Fruit fly (Drosophila melanogaster) whole organism, embryonic: ENCODE measurements around the gene CG32985.
A peak's percentile ranks its signal among the peaks of the same experiment; 100 is the strongest.

Experiments used
- Blimp-1 ChIP-seq: fragments of 200-800 bp; sonication (Bioruptor generic); optimal IDR thresholded peaks from 3 replicates; lab custom pipeline; 2018; ENCODE audit warnings: missing biosample characterization, missing genetic modification characterization, mild to moderate bottlenecking, moderate library complexity, missing genetic modification reagents
- CG10321 ChIP-seq: fragments of 200-800 bp; sonication (Bioruptor generic); IDR thresholded peaks from 2 replicates; pipeline ENCODE4 v1.3.6; 2022; ENCODE audit warnings: missing biosample characterization, missing genetic modification characterization
- CG10462 ChIP-seq: fragments of 200-800 bp; sonication (Bioruptor generic); optimal IDR thresholded peaks from 2 replicates; lab custom pipeline; 2016; ENCODE audit warnings: missing biosample characterization, missing genetic modification characterization
- CG10565 ChIP-seq: fragments of 200-800 bp; sonication (Bioruptor generic); optimal IDR thresholded peaks from 3 replicates; lab custom pipeline; 2016; ENCODE audit warnings: missing biosample characterization, mild to moderate bottlenecking, missing genetic modification characterization
- CG10654 ChIP-seq: fragments of 200-800 bp; sonication (Bioruptor generic); optimal IDR thresholded peaks from 2 replicates; lab custom pipeline; 2016; ENCODE audit warnings: missing biosample characterization, missing genetic modification characterization
- CG11695 ChIP-seq: fragments of 200-800 bp; sonication (Bioruptor generic); IDR thresholded peaks from 3 replicates; pipeline ENCODE4 v1.3.6; 2022; ENCODE audit warnings: missing biosample characterization, missing genetic modification characterization
- CG14667 ChIP-seq: fragments of 200-800 bp; sonication (Bioruptor generic); IDR thresholded peaks from 2 replicates; pipeline ENCODE4 v1.3.6; 2022; ENCODE audit warnings: missing biosample characterization, missing genetic modification characterization
- CG1529 ChIP-seq: fragments of 200-800 bp; sonication (Bioruptor generic); optimal IDR thresholded peaks from 3 replicates; lab custom pipeline; 2018; ENCODE audit warnings: missing biosample characterization, missing genetic modification characterization
- CG17328 ChIP-seq: fragments of 200-800 bp; sonication (Bioruptor generic); IDR thresholded peaks from 2 replicates; pipeline ENCODE4 v1.3.6; 2022; ENCODE audit warnings: missing biosample characterization, missing genetic modification characterization
- CG17568 ChIP-seq: fragments of 200-800 bp; sonication (Bioruptor generic); optimal IDR thresholded peaks from 2 replicates; lab custom pipeline; 2018; ENCODE audit warnings: missing biosample characterization, mild to moderate bottlenecking, missing genetic modification characterization, moderate library complexity
- CG1792 ChIP-seq: fragments of 200-800 bp; sonication (Bioruptor generic); optimal IDR thresholded peaks from 2 replicates; lab custom pipeline; 2016; ENCODE audit warnings: missing biosample characterization, missing genetic modification characterization
- CG2129 ChIP-seq: fragments of 200-800 bp; sonication (Bioruptor generic); IDR thresholded peaks from 2 replicates; pipeline ENCODE4 v1.3.6; 2022; ENCODE audit warnings: missing biosample characterization, missing genetic modification characterization; ENCODE audit not compliant: partially characterized antibody
- CG31365 ChIP-seq: fragments of 200-800 bp; sonication (Bioruptor generic); optimal IDR thresholded peaks from 2 replicates; lab custom pipeline; 2018; ENCODE audit warnings: missing biosample characterization, mild to moderate bottlenecking, missing genetic modification characterization
- CG42726 ChIP-seq: fragments of 200-800 bp; sonication (Bioruptor generic); IDR thresholded peaks from 2 replicates; pipeline ENCODE4 v1.3.6; 2022; ENCODE audit warnings: missing biosample characterization, missing genetic modification characterization; ENCODE audit not compliant: partially characterized antibody
- CG6683 ChIP-seq: fragments of 200-800 bp; sonication (Bioruptor generic); optimal IDR thresholded peaks from 2 replicates; lab custom pipeline; 2017; ENCODE audit warnings: missing biosample characterization, mild to moderate bottlenecking, missing genetic modification characterization, missing genetic modification reagents
- CG7928 ChIP-seq: fragments of 200-800 bp; sonication (Bioruptor generic); optimal IDR thresholded peaks from 2 replicates; lab custom pipeline; 2017; ENCODE audit warnings: missing biosample characterization, mild to moderate bottlenecking, missing genetic modification characterization
- CG8359 ChIP-seq: fragments of 200-800 bp; sonication (Bioruptor generic); optimal IDR thresholded peaks from 2 replicates; lab custom pipeline; 2017; ENCODE audit warnings: missing biosample characterization, mild to moderate bottlenecking, missing genetic modification characterization, borderline replicate concordance
- CG9932 ChIP-seq: fragments of 200-800 bp; sonication (Bioruptor generic); IDR thresholded peaks from 2 replicates; pipeline ENCODE4 v1.3.6; 2022; ENCODE audit warnings: missing biosample characterization, missing genetic modification characterization
- D19B ChIP-seq: fragments of 200-800 bp; sonication (Bioruptor generic); optimal IDR thresholded peaks from 2 replicates; lab custom pipeline; 2017; ENCODE audit warnings: missing biosample characterization, mild to moderate bottlenecking, missing genetic modification characterization
- GATAe ChIP-seq: fragments of 200-800 bp; sonication (Bioruptor generic); conservative IDR thresholded peaks from 2 replicates; pipeline ENCODE4 v1.3.6; 2022; ENCODE audit warnings: missing biosample characterization, missing genetic modification characterization
- HmgD ChIP-seq: fragments of 200-800 bp; sonication (Bioruptor generic); optimal IDR thresholded peaks from 3 replicates; lab custom pipeline; 2016; ENCODE audit warnings: missing biosample characterization, missing genetic modification characterization
- Lpt ChIP-seq: fragments of >200 bp; optimal IDR thresholded peaks from 2 replicates; lab custom pipeline; 2018; ENCODE audit warnings: missing biosample characterization, missing genetic modification characterization
- MBD-R2 ChIP-seq: fragments of 200-800 bp; sonication (Bioruptor generic); IDR thresholded peaks from 2 replicates; pipeline ENCODE4 v1.3.6; 2022; ENCODE audit warnings: missing biosample characterization, missing genetic modification characterization
- MESR4 ChIP-seq: fragments of 200-800 bp; sonication (Bioruptor generic); optimal IDR thresholded peaks from 2 replicates; lab custom pipeline; 2018; ENCODE audit warnings: missing biosample characterization, mild to moderate bottlenecking, missing genetic modification characterization, moderate library complexity
- Max ChIP-seq: fragments of 200-800 bp; sonication (Bioruptor generic); optimal IDR thresholded peaks from 2 replicates; lab custom pipeline; 2016; ENCODE audit warnings: missing biosample characterization, mild to moderate bottlenecking, missing genetic modification characterization
- NC2α ChIP-seq: fragments of 200-800 bp; sonication (Bioruptor generic); optimal IDR thresholded peaks from 2 replicates; lab custom pipeline; 2016; ENCODE audit warnings: missing biosample characterization, missing genetic modification characterization
- Oaz ChIP-seq: fragments of 200-800 bp; sonication (Bioruptor generic); IDR thresholded peaks from 2 replicates; pipeline ENCODE4 v1.3.6; 2022; ENCODE audit warnings: missing biosample characterization, missing genetic modification characterization
- Stat92E ChIP-seq, 3 experiments: fragments of >200 bp in 2 of 3; fragments of 200-800 bp in 1 of 3; sonication (Bioruptor generic) in 1 of 3; optimal IDR thresholded peaks; 2 replicates each; lab custom pipeline; 2017 to 2019; ENCODE audit warnings: missing biosample characterization in 3 of 3, missing genetic modification characterization in 3 of 3, mild to moderate bottlenecking in 1 of 3, moderate library complexity in 1 of 3
- bab2 ChIP-seq: fragments of 200-800 bp; sonication (Bioruptor generic); optimal IDR thresholded peaks from 2 replicates; lab custom pipeline; 2016; ENCODE audit warnings: missing biosample characterization, missing genetic modification characterization
- bsh ChIP-seq, 2 experiments: fragments of 200-800 bp; sonication (Bioruptor generic); optimal IDR thresholded peaks; 2 replicates each; lab custom pipeline; 2017 to 2018; ENCODE audit warnings: mild to moderate bottlenecking in 2 of 2, missing biosample characterization in 2 of 2, missing genetic modification characterization in 2 of 2, moderate library complexity in 1 of 2
- corto ChIP-seq: fragments of 200-800 bp; sonication (Bioruptor generic); optimal IDR thresholded peaks from 2 replicates; lab custom pipeline; 2016; ENCODE audit warnings: missing biosample characterization, mild to moderate bottlenecking, missing genetic modification characterization, moderate library complexity
- croc ChIP-seq: fragments of 200-800 bp; sonication (Bioruptor generic); conservative IDR thresholded peaks from 3 replicates; pipeline ENCODE4 v1.3.6; 2022; ENCODE audit warnings: missing biosample characterization, missing genetic modification characterization
- gcm2 ChIP-seq: fragments of 200-800 bp; sonication (Bioruptor generic); optimal IDR thresholded peaks from 2 replicates; lab custom pipeline; 2016; ENCODE audit warnings: missing biosample characterization, missing genetic modification characterization
- jumu ChIP-seq: fragments of 200-800 bp; sonication (Bioruptor generic); optimal IDR thresholded peaks from 3 replicates; lab custom pipeline; 2016; ENCODE audit warnings: missing biosample characterization, missing genetic modification characterization
- kay ChIP-seq: fragments of 200-800 bp; sonication (Bioruptor generic); optimal IDR thresholded peaks from 2 replicates; lab custom pipeline; 2016; ENCODE audit warnings: missing biosample characterization, missing genetic modification characterization
- knrl ChIP-seq: fragments of 200-800 bp; sonication (Bioruptor generic); IDR thresholded peaks from 3 replicates; pipeline ENCODE4 v1.3.6; 2022; ENCODE audit warnings: missing biosample characterization, missing genetic modification characterization; ENCODE audit not compliant: partially characterized antibody
- lola ChIP-seq, 3 experiments: fragments of >200 bp in 2 of 3; fragments of 200-800 bp in 1 of 3; sonication (Bioruptor generic) in 1 of 3; optimal IDR thresholded peaks; 2 replicates each; lab custom pipeline; 2017 to 2019; ENCODE audit warnings: missing biosample characterization in 3 of 3, missing genetic modification characterization in 3 of 3, mild to moderate bottlenecking in 1 of 3, moderate library complexity in 1 of 3
- pfk ChIP-seq: fragments of 200-800 bp; sonication (Bioruptor generic); optimal IDR thresholded peaks from 2 replicates; lab custom pipeline; 2018; ENCODE audit warnings: missing biosample characterization, mild to moderate bottlenecking, missing genetic modification characterization, moderate library complexity
- pita ChIP-seq: fragments of 200-800 bp; sonication (Bioruptor generic); optimal IDR thresholded peaks from 2 replicates; lab custom pipeline; 2017; ENCODE audit warnings: missing biosample characterization, mild to moderate bottlenecking, missing genetic modification characterization
- pzg ChIP-seq: fragments of 200-800 bp; sonication (Bioruptor generic); optimal IDR thresholded peaks from 3 replicates; lab custom pipeline; 2018; ENCODE audit warnings: missing biosample characterization, mild to moderate bottlenecking, missing genetic modification characterization, moderate library complexity
- ranshi ChIP-seq: fragments of 200-800 bp; sonication (Bioruptor generic); IDR thresholded peaks from 2 replicates; pipeline ENCODE4 v1.3.6; 2022; ENCODE audit warnings: missing biosample characterization, missing genetic modification characterization
- ro ChIP-seq: fragments of 200-800 bp; sonication (Bioruptor generic); IDR thresholded peaks from 2 replicates; pipeline ENCODE4 v1.3.6; 2022; ENCODE audit warnings: missing biosample characterization, missing genetic modification characterization
- scrt ChIP-seq: fragments of 200-800 bp; sonication (Bioruptor generic); optimal IDR thresholded peaks from 2 replicates; lab custom pipeline; 2018; ENCODE audit warnings: missing biosample characterization, mild to moderate bottlenecking, missing genetic modification characterization, moderate library complexity
- sd ChIP-seq: fragments of 200-800 bp; sonication (Bioruptor generic); optimal IDR thresholded peaks from 3 replicates; lab custom pipeline; 2018; ENCODE audit warnings: missing biosample characterization, mild to moderate bottlenecking, missing genetic modification characterization, moderate library complexity
- sens ChIP-seq: fragments of 200-800 bp; sonication (Bioruptor generic); peaks from one replicate; lab custom pipeline; 2016; ENCODE audit warnings: missing biosample characterization, missing genetic modification characterization
- shn ChIP-seq: fragments of 200-800 bp; sonication (Bioruptor generic); optimal IDR thresholded peaks from 3 replicates; lab custom pipeline; 2016; ENCODE audit warnings: missing biosample characterization, missing genetic modification characterization
- trh ChIP-seq: fragments of 200-800 bp; sonication (Bioruptor generic); optimal IDR thresholded peaks from 2 replicates; lab custom pipeline; 2016; ENCODE audit warnings: missing biosample characterization, missing genetic modification characterization
- wor ChIP-seq: fragments of 200-800 bp; sonication (Bioruptor generic); IDR thresholded peaks from 2 replicates; pipeline ENCODE4 v1.3.6; 2022; ENCODE audit warnings: missing biosample characterization, missing genetic modification characterization
- z ChIP-seq: fragments of 200-800 bp; sonication (Bioruptor generic); IDR thresholded peaks from 3 replicates; pipeline ENCODE4 v1.3.6; 2022; ENCODE audit warnings: missing biosample characterization, missing genetic modification characterization

CG32985 gene

DNA sequence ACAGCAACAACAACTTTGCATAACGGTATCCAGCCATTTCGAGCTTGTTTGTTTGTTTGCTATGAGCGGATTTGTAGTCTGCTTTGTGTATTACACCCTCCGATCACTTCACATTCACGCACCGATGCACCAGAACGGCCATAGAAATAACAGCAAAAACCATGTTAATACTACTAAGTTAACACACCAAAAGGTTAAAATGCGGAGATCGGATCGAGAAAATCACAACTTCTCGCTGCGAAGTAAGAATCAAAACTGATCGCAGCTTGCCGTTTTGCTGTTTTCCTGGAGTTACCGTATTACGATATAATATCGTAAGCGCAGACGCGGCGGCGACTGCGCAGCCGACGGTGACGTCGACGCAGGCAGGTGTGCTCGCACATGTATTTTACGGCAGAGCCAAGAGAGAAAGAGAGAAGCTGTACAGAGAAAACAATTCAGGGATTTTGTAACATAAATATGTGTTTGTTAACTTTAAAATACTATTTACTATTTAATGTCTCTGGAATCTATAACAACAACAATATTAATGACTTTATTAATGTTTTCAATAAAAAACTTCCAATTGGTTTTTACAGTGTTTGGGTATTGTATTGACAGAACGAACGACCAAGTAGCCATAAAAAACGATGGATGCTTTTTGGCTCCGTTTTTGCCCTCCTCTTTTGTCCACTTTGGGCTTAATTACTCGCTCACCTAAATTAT, 22.4 kb downstream of the CG32985 start, which contains the start of gene CG13101 (continued):
- TF ChIP-seq CG42726 (GFP tag; lab: Robert Waterston, UW) = no peak
- TF ChIP-seq bsh (GFP tag; optimal IDR thresholded peaks at IDR 0.05; lab: Kevin White, UChicago) = peak; percentile 81 to 96
- TF ChIP-seq CG9932 (GFP tag; lab: Robert Waterston, UW) = peak; percentile 93
- peak; percentile 91 for TF ChIP-seq CG17568 (GFP tag; lab: Kevin White, UChicago)
- no peak for TF ChIP-seq pita (GFP tag; lab: Kevin White, UChicago)
- no peak for TF ChIP-seq Lpt (GFP tag; lab: Kevin White, UChicago)
- peak; percentile 61 for TF ChIP-seq CG10565 (GFP tag; lab: Kevin White, UChicago)
- no peak for TF ChIP-seq CG2129 (GFP tag; lab: Robert Waterston, UW)
- TF ChIP-seq lola (GFP tag; optimal IDR thresholded peaks at IDR 0.05; lab: Kevin White, UChicago) = peak in 1 of 3 experiments; percentile 93
- peak; percentile 70; the same call in 2 of the 3 replicates for TF ChIP-seq z (GFP tag; lab: Robert Waterston, UW)
- peak; percentile 87 for TF ChIP-seq ro (GFP tag; lab: Robert Waterston, UW)
- peak; percentile 85 for TF ChIP-seq wor (GFP tag; lab: Robert Waterston, UW)
- peak; percentile 95 for TF ChIP-seq corto (GFP tag; lab: Kevin White, UChicago)
- peak; percentile 96 for TF ChIP-seq CG17328 (GFP tag; lab: Robert Waterston, UW)
- peak; percentile 94 for TF ChIP-seq ranshi (GFP tag; lab: Robert Waterston, UW)
- TF ChIP-seq bab2 (GFP tag; lab: Kevin White, UChicago) = peak; percentile 81
- peak; percentile 98 for TF ChIP-seq sens
- TF ChIP-seq knrl (GFP tag; lab: Robert Waterston, UW) = no peak
- TF ChIP-seq Blimp-1 = peak; percentile 93
- peak; percentile 59 for TF ChIP-seq CG7928
- TF ChIP-seq kay = peak; percentile 77
- peak; percentile 74; the same call in 1 of the 2 replicates for TF ChIP-seq MBD-R2
- TF ChIP-seq NC2α = peak; percentile 67
- TF ChIP-seq trh (GFP tag; lab: Kevin White, UChicago) = peak; percentile 60
- TF ChIP-seq CG10321 (GFP tag; lab: Robert Waterston, UW) = peak; percentile 81
- peak; percentile 3 for TF ChIP-seq shn
- no peak for TF ChIP-seq HmgD (GFP tag; lab: Kevin White, UChicago)
- TF ChIP-seq MESR4 (GFP tag; lab: Kevin White, UChicago) = peak; percentile 42
- TF ChIP-seq GATAe (GFP tag; lab: Robert Waterston, UW) = peak; percentile 49; the same call in 1 of the 2 replicates
- peak; percentile 63 for TF ChIP-seq CG31365
- peak; percentile 85 for TF ChIP-seq CG10462 (GFP tag; lab: Kevin White, UChicago)
- peak in 1 of 3 experiments; percentile 83 for TF ChIP-seq Stat92E (GFP tag; optimal IDR thresholded peaks at IDR 0.05; lab: Kevin White, UChicago)
- TF ChIP-seq jumu = peak; percentile 80
- peak; percentile 77 for TF ChIP-seq D19B
- peak; percentile 97 for TF ChIP-seq CG11695
- peak; percentile 84 for TF ChIP-seq sd (tag; lab: Kevin White, UChicago)
- peak; percentile 81 for TF ChIP-seq CG1529 (GFP tag; lab: Kevin White, UChicago)
- TF ChIP-seq Oaz = peak; percentile 87
- peak; percentile 79 for TF ChIP-seq CG8359
- peak; percentile 85 for TF ChIP-seq Max (GFP tag; lab: Kevin White, UChicago)
- TF ChIP-seq croc (GFP tag; lab: Robert Waterston, UW) = peak; percentile 83
- peak; percentile 87 for TF ChIP-seq CG6683 (GFP tag; lab: Kevin White, UChicago)
- peak; percentile 79 for TF ChIP-seq scrt (GFP tag; lab: Kevin White, UChicago)
- peak; percentile 60 for TF ChIP-seq gcm2 (GFP tag; lab: Kevin White, UChicago)
- peak; percentile 72 for TF ChIP-seq CG1792
- TF ChIP-seq CG10654 (GFP tag; lab: Kevin White, UChicago) = peak; percentile 84
- peak; percentile 2 for TF ChIP-seq pzg (GFP tag; lab: Kevin White, UChicago)
- peak; percentile 89 for TF ChIP-seq CG14667 (GFP tag; lab: Robert Waterston, UW)
- TF ChIP-seq pfk (GFP tag; lab: Kevin White, UChicago) = no peak
